Worm (Caenorhabditis elegans) whole organism, late embryonic: ENCODE measurements around the gene C34D10.1.

Source experiments
- K02D7.2 ChIP-seq: sonication (generic microtip); optimal IDR thresholded peaks from 2 replicates; lab custom pipeline; 2017; ENCODE audit warnings: mild to moderate bottlenecking, missing genetic modification characterization, missing compliant biosample characterization
- ceh-22 ChIP-seq: sonication (generic microtip); optimal IDR thresholded peaks from 2 replicates; lab custom pipeline; 2017; ENCODE audit warnings: missing biosample characterization, missing genetic modification characterization
- nfya-1 ChIP-seq: sonication (generic microtip); optimal IDR thresholded peaks from 2 replicates; lab custom pipeline; 2017; ENCODE audit warnings: missing genetic modification characterization, mild to moderate bottlenecking, missing compliant biosample characterization, antibody characterized with exemption, moderate library complexity
- nhr-11 ChIP-seq: fragments of 150-350 bp; optimal IDR thresholded peaks from 2 replicates; lab custom pipeline; 2014; ENCODE audit warnings: missing biosample characterization, missing genetic modification characterization

DNA sequence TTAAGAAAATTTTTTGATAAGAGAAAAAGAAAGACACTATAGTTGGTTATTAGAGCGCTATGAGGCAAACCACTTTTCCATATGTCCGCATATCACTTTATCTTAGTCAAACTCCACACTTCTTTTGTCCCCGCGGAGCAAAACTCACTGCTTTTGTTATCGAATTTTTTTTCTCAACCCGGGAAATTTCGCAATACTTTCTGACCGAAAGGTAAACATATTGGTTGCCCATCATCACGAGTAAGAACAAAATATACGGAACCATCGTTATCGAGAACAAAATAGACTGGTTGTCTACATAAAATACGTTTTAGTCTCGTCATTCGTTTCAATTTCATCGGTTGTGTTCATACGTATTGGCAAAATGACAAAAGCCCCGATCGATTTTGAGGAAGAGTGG lies 40.0 kb downstream of the C34D10.1 start, which contains the start of gene C18A11.1:
- TF ChIP-seq nhr-11 (tag; lab: Kevin White, UChicago): no peak
- TF ChIP-seq K02D7.2 (tag; lab: Kevin White, UChicago): no peak
- TF ChIP-seq ceh-22: no peak
- TF ChIP-seq nfya-1 (tag; lab: Kevin White, UChicago): no peak
